Worm (Caenorhabditis elegans): ENCODE results near the gene str-18.

- peak; percentile 93 for TF ChIP-seq lin-15B (tag; optimal IDR thresholded peaks at IDR 0.05)
- TF ChIP-seq fos-1 (tag; optimal IDR thresholded peaks at IDR 0.05): no peak
- TF ChIP-seq unc-62 (GFP tag; optimal IDR thresholded peaks at IDR 0.05): no peak
- TF ChIP-seq nhr-77 (tag; optimal IDR thresholded peaks at IDR 0.05): peak; percentile 80
- peak; percentile 94 for TF ChIP-seq pha-4 (tag; optimal IDR thresholded peaks at IDR 0.05)
- peak; percentile 78 for TF ChIP-seq ceh-28 (tag; optimal IDR thresholded peaks at IDR 0.05)
- peak; percentile 57 for TF ChIP-seq nhr-11 (tag; optimal IDR thresholded peaks at IDR 0.05)
- TF ChIP-seq nhr-23 (tag; optimal IDR thresholded peaks at IDR 0.05): peak; percentile 91
- peak; percentile 62 for TF ChIP-seq lin-39 (tag; optimal IDR thresholded peaks at IDR 0.05)
- TF ChIP-seq ceh-82 (tag; optimal IDR thresholded peaks at IDR 0.05): peak; percentile 87
Observed at ce11 chrV:15766122-15766594, 24.4 kb upstream of the str-18 start, which contains the start of the genes haf-3 and F57A10.2.

All from whole organism, L3 larva.